Worm (Caenorhabditis elegans) whole organism, early embryonic: ENCODE data around the gene mdt-29.

Source experiments
- ama-1 ChIP-seq: fragments of 150-350 bp; optimal IDR thresholded peaks from 2 replicates; lab custom pipeline; 2014
- ceh-36 ChIP-seq: sonication (generic microtip); optimal IDR thresholded peaks from 2 replicates; lab custom pipeline; 2016; ENCODE audit warnings: missing genetic modification characterization, inconsistent platforms, missing compliant biosample characterization
- hnd-1 ChIP-seq: sonication (generic microtip); optimal IDR thresholded peaks from 2 replicates; lab custom pipeline; 2016; ENCODE audit warnings: missing genetic modification characterization, missing compliant biosample characterization
- tra-4 ChIP-seq: sonication (generic microtip); optimal IDR thresholded peaks from 2 replicates; lab custom pipeline; 2017; ENCODE audit warnings: missing genetic modification characterization, missing compliant biosample characterization

ce11 chrIII:13733833-13734232, 39.1 kb upstream of the mdt-29 start:
- TF ChIP-seq ama-1 (no peak), hnd-1 (no peak), tra-4 (no peak), ceh-36 (no peak)
